Fruit fly (Drosophila melanogaster) whole organism, wandering third instar larva: Measurements from ENCODE around the gene GNBP1.

ENCODE experiments used
- Abd-B ChIP-seq: fragments of >200 bp; optimal IDR thresholded peaks from 2 replicates; lab custom pipeline; 2017; ENCODE audit warnings: missing biosample characterization, missing genetic modification characterization
- HLH106 ChIP-seq: fragments of 200-800 bp; optimal IDR thresholded peaks from 3 replicates; lab custom pipeline; 2019; ENCODE audit warnings: missing biosample characterization, mild to moderate bottlenecking, missing genetic modification characterization, moderate library complexity
- Hr83 ChIP-seq: fragments of 200-300 bp; sonication (Bioruptor generic); optimal IDR thresholded peaks from 2 replicates; lab custom pipeline; 2016; ENCODE audit warnings: missing biosample characterization, mild to moderate bottlenecking, missing genetic modification characterization, moderate library complexity; ENCODE audit not compliant: poor library complexity, severe bottlenecking
- OdsH ChIP-seq: fragments of 200-800 bp; sonication (Bioruptor generic); optimal IDR thresholded peaks from 2 replicates; lab custom pipeline; 2016; ENCODE audit warnings: missing biosample characterization, mild to moderate bottlenecking, missing genetic modification characterization
- dl ChIP-seq, 2 experiments: fragments of 175-275, 200-275 bp in 1 of 2; fragments of 200-275 bp in 1 of 2; sonication (Bioruptor generic); optimal IDR thresholded peaks; lab custom pipeline; 2018; ENCODE audit warnings: mild to moderate bottlenecking in 2 of 2, missing biosample characterization in 2 of 2, missing genetic modification characterization in 2 of 2, moderate library complexity in 2 of 2; ENCODE audit not compliant: partially characterized antibody in 2 of 2, insufficient read depth in 1 of 2
- dmrt93B ChIP-seq: fragments of 200-800 bp; sonication (Bioruptor generic); optimal IDR thresholded peaks from 2 replicates; lab custom pipeline; 2018; ENCODE audit warnings: missing biosample characterization, mild to moderate bottlenecking, missing genetic modification characterization
- foxo ChIP-seq, 2 experiments: fragments of 200-800 bp; sonication (Bioruptor generic); optimal IDR thresholded peaks; 2 replicates in 1 of 2; 3 replicates in 1 of 2; lab custom pipeline; 2016 to 2017; ENCODE audit warnings: missing biosample characterization in 2 of 2, missing genetic modification characterization in 2 of 2
- h ChIP-seq: fragments of 200-800 bp; sonication (Bioruptor generic); optimal IDR thresholded peaks from 3 replicates; lab custom pipeline; 2016; ENCODE audit warnings: missing biosample characterization, mild to moderate bottlenecking, missing genetic modification characterization
- pan ChIP-seq: fragments of >200 bp; optimal IDR thresholded peaks from 2 replicates; lab custom pipeline; 2017
- woc ChIP-seq: sonication (Bioruptor generic); optimal IDR thresholded peaks from 2 replicates; lab custom pipeline; 2016; ENCODE audit warnings: missing biosample characterization, mild to moderate bottlenecking, missing genetic modification characterization

dm6 chr3L:18669874-18670273 lies 5.7 kb upstream of the GNBP1 start:
- TF ChIP-seq HLH106 (tag; lab: Kevin White, UChicago) = no peak
- no peak for TF ChIP-seq OdsH (GFP tag; lab: Kevin White, UChicago)
- TF ChIP-seq pan (lab: Kevin White, UChicago) = no peak
- no peak for TF ChIP-seq woc (GFP tag; lab: Kevin White, UChicago)
- no peak for TF ChIP-seq Abd-B (GFP tag; lab: Kevin White, UChicago)
- no peak for TF ChIP-seq dl (GFP tag; optimal IDR thresholded peaks at IDR 0.05; lab: Kevin White, UChicago; ENCODE audit: insufficient read depth in 1 of 2, partially characterized antibody in 2 of 2)
- TF ChIP-seq dmrt93B (GFP tag; lab: Kevin White, UChicago) = no peak
- no peak for TF ChIP-seq h (GFP tag; lab: Kevin White, UChicago)
- no peak for TF ChIP-seq Hr83
- no peak for TF ChIP-seq foxo (GFP tag; optimal IDR thresholded peaks at IDR 0.05; lab: Kevin White, UChicago)
